Fruit fly (Drosophila melanogaster) whole organism, pupa: ENCODE data around the gene ng4.

Experiments used
- CG10348 ChIP-seq: fragments of 200-800 bp; sonication (Bioruptor generic); IDR thresholded peaks from 2 replicates; pipeline ENCODE4 v1.3.6; 2022; ENCODE audit warnings: missing biosample characterization, missing genetic modification characterization
- CG12605 ChIP-seq: fragments of 200-800 bp; sonication (Bioruptor generic); IDR thresholded peaks from 2 replicates; pipeline ENCODE4 v1.3.6; 2022; ENCODE audit warnings: missing biosample characterization, missing genetic modification characterization
- CG13204 ChIP-seq: fragments of 200-800 bp; sonication (Bioruptor generic); optimal IDR thresholded peaks from 2 replicates; lab custom pipeline; 2018; ENCODE audit warnings: missing biosample characterization, mild to moderate bottlenecking, missing genetic modification characterization, moderate library complexity
- CG14655 ChIP-seq: fragments of 200-800 bp; sonication (Bioruptor generic); optimal IDR thresholded peaks from 3 replicates; lab custom pipeline; 2017; ENCODE audit warnings: mild to moderate bottlenecking, missing biosample characterization, missing genetic modification reagents, missing genetic modification characterization
- CG15710 ChIP-seq: fragments of 200-800 bp; sonication (Bioruptor generic); optimal IDR thresholded peaks from 2 replicates; lab custom pipeline; 2018; ENCODE audit warnings: missing biosample characterization, mild to moderate bottlenecking, missing genetic modification characterization, moderate library complexity
- CG17806 ChIP-seq: fragments of 200-800 bp; sonication (Bioruptor generic); optimal IDR thresholded peaks from 2 replicates; lab custom pipeline; 2018; ENCODE audit warnings: missing biosample characterization, mild to moderate bottlenecking, missing genetic modification characterization, moderate library complexity
- CG32121 ChIP-seq: fragments of 200-800 bp; sonication (Bioruptor generic); IDR thresholded peaks from 2 replicates; pipeline ENCODE4 v1.3.6; 2022; ENCODE audit warnings: missing biosample characterization, missing genetic modification characterization
- CG34367 ChIP-seq: fragments of 200-800 bp; sonication (Bioruptor generic); optimal IDR thresholded peaks from 2 replicates; lab custom pipeline; 2018; ENCODE audit warnings: missing biosample characterization, mild to moderate bottlenecking, missing genetic modification characterization
- CG4496 ChIP-seq: fragments of 200-800 bp; sonication (Bioruptor generic); IDR thresholded peaks from 3 replicates; pipeline ENCODE4 v1.3.6; 2022; ENCODE audit warnings: missing biosample characterization, missing genetic modification characterization
- CG8159 ChIP-seq: fragments of 200-800 bp; sonication (Bioruptor generic); optimal IDR thresholded peaks from 3 replicates; lab custom pipeline; 2018; ENCODE audit warnings: missing biosample characterization, mild to moderate bottlenecking, missing genetic modification characterization, moderate library complexity
- CG8301 ChIP-seq: fragments of 200-800 bp; sonication (Bioruptor generic); optimal IDR thresholded peaks from 2 replicates; lab custom pipeline; 2018; ENCODE audit warnings: missing biosample characterization, mild to moderate bottlenecking, missing genetic modification characterization
- CG9948 ChIP-seq: fragments of 200-800 bp; sonication (Bioruptor generic); optimal IDR thresholded peaks from 2 replicates; lab custom pipeline; 2018; ENCODE audit warnings: missing biosample characterization, mild to moderate bottlenecking, missing genetic modification characterization, moderate library complexity
- D1 ChIP-seq: fragments of 200-800 bp; sonication (Bioruptor generic); optimal IDR thresholded peaks from 2 replicates; lab custom pipeline; 2018; ENCODE audit warnings: missing biosample characterization, mild to moderate bottlenecking, missing genetic modification characterization, moderate library complexity
- EcR ChIP-seq: fragments of 200-800 bp; sonication (Bioruptor generic); optimal IDR thresholded peaks from 3 replicates; lab custom pipeline; 2019; ENCODE audit warnings: missing biosample characterization, missing genetic modification characterization, mild to moderate bottlenecking, moderate library complexity, missing genetic modification reagents
- Ets98B ChIP-seq: fragments of 200-800 bp; sonication (Bioruptor generic); IDR thresholded peaks from 2 replicates; pipeline ENCODE4 v1.3.6; 2022; ENCODE audit warnings: missing biosample characterization, missing genetic modification characterization
- Pif1A ChIP-seq: fragments of 200-800 bp; sonication (Bioruptor generic); optimal IDR thresholded peaks from 3 replicates; lab custom pipeline; 2016; ENCODE audit warnings: missing biosample characterization, missing genetic modification characterization
- Pif1B ChIP-seq: fragments of 200-800 bp; sonication (Bioruptor generic); optimal IDR thresholded peaks from 3 replicates; lab custom pipeline; 2016; ENCODE audit warnings: missing biosample characterization, missing genetic modification characterization
- Snoo ChIP-seq: fragments of 200-800 bp; sonication (Bioruptor generic); optimal IDR thresholded peaks from 3 replicates; lab custom pipeline; 2017; ENCODE audit warnings: missing biosample characterization, mild to moderate bottlenecking, missing genetic modification characterization, inconsistent platforms
- fd96Ca ChIP-seq: fragments of 200-800 bp; sonication (Bioruptor generic); IDR thresholded peaks from 3 replicates; pipeline ENCODE4 v1.3.6; 2022; ENCODE audit warnings: missing biosample characterization, missing genetic modification characterization
- gl ChIP-seq: fragments of 200-800 bp; sonication (Bioruptor generic); optimal IDR thresholded peaks from 2 replicates; lab custom pipeline; 2018; ENCODE audit warnings: missing biosample characterization, mild to moderate bottlenecking, missing genetic modification characterization
- rn ChIP-seq: fragments of 200-800 bp; sonication (Bioruptor generic); IDR thresholded peaks from 2 replicates; pipeline ENCODE4 v1.3.6; 2022; ENCODE audit warnings: missing biosample characterization, missing genetic modification characterization

The ng4 gene

dm6 chrX:3265828-3266227, 21.8 kb upstream of the ng4 start:
- 0 out of 2 replicates have a peak, but pooled peaks have one; percentile 27 for TF ChIP-seq CG12605 (GFP tag; lab: Robert Waterston, UW)
- TF ChIP-seq CG15710 (tag; lab: Kevin White, UChicago), result no peak
- TF ChIP-seq, all 21 proteins: peak for 1

dm6 chrX:3260536-3260935, 16.5 kb upstream of the ng4 start:
- TF ChIP-seq fd96Ca (GFP tag; lab: Robert Waterston, UW), result no peak

dm6 chrX:3255569-3256309, 11.7 kb upstream of the ng4 start:
- TF ChIP-seq rn (GFP tag; lab: Robert Waterston, UW), result peak; percentile 89
- TF ChIP-seq Pif1A, result peak; percentile 87
- peak; percentile 94 for TF ChIP-seq CG8159 (tag; lab: Kevin White, UChicago)
- TF ChIP-seq Snoo (tag; lab: Kevin White, UChicago), result peak; percentile 80
- TF ChIP-seq fd96Ca (GFP tag; lab: Robert Waterston, UW), result peak; percentile 80
- peak; percentile 41 for TF ChIP-seq gl (tag; lab: Kevin White, UChicago)
- TF ChIP-seq CG14655 (GFP tag; lab: Kevin White, UChicago), result peak; percentile 98
- TF ChIP-seq CG10348 (GFP tag; lab: Robert Waterston, UW), result peak; percentile 88
- TF ChIP-seq Ets98B (GFP tag; lab: Robert Waterston, UW), result peak; percentile 86
- TF ChIP-seq CG13204 (GFP tag; lab: Kevin White, UChicago), result peak; percentile 53
- peak; percentile 86 for TF ChIP-seq D1 (tag; lab: Kevin White, UChicago)
- peak; percentile 74 for TF ChIP-seq CG12605 (GFP tag; lab: Robert Waterston, UW)
- TF ChIP-seq Pif1B (GFP tag; lab: Kevin White, UChicago), result peak; percentile 80
- TF ChIP-seq CG32121 (GFP tag; lab: Robert Waterston, UW), result peak; percentile 92
- peak; percentile 95 for TF ChIP-seq CG4496 (GFP tag; lab: Robert Waterston, UW)
- peak; percentile 96 for TF ChIP-seq CG8301
- peak; percentile 81 for TF ChIP-seq CG34367
- peak; percentile 94 for TF ChIP-seq CG9948 (tag; lab: Kevin White, UChicago)
- TF ChIP-seq CG15710 (tag; lab: Kevin White, UChicago), result peak; percentile 87
- no peak for TF ChIP-seq EcR
- TF ChIP-seq CG17806 (tag; lab: Kevin White, UChicago), result peak; percentile 89

dm6 chrX:3249789-3250188, 5.8 kb upstream of the ng4 start, which contains the start of gene Sgs4:
Gene Sgs4, plus strand, starts transcription at chrX:3250089.
- no peak for TF ChIP-seq CG8159 (tag; lab: Kevin White, UChicago)
- TF ChIP-seq CG8301, result no peak
- no peak for TF ChIP-seq CG4496 (GFP tag; lab: Robert Waterston, UW)
- no peak for TF ChIP-seq CG34367
- TF ChIP-seq CG12605 (GFP tag; lab: Robert Waterston, UW), result no peak
- no peak for TF ChIP-seq Pif1A
- TF ChIP-seq EcR, result no peak
- no peak for TF ChIP-seq CG15710 (tag; lab: Kevin White, UChicago)

- TF ChIP-seq D1 (tag; lab: Kevin White, UChicago) (no peak), CG15710 (tag; lab: Kevin White, UChicago) (no peak), CG9948 (tag; lab: Kevin White, UChicago) (no peak), Pif1B (GFP tag; lab: Kevin White, UChicago) (no peak), Snoo (tag; lab: Kevin White, UChicago) (no peak), CG12605 (GFP tag; lab: Robert Waterston, UW) (no peak), CG17806 (tag; lab: Kevin White, UChicago) (no peak)
Observed at dm6 chrX:3249189-3249588, 5.2 kb upstream of the ng4 start, which contains the start of gene Pig1. Gene Pig1, minus strand, starts transcription at chrX:3249289.

dm6 chrX:3241984-3242462, 2.0 kb downstream of the ng4 start, which contains the start of the genes ng3 and ng1:
Gene ng3, minus strand, starts transcription at chrX:3242084.
Gene ng1, plus strand, starts transcription at chrX:3242412.
- no peak for TF ChIP-seq CG17806 (tag; lab: Kevin White, UChicago)
- TF ChIP-seq CG34367, result no peak
- no peak for TF ChIP-seq fd96Ca (GFP tag; lab: Robert Waterston, UW)
- no peak for TF ChIP-seq EcR
- TF ChIP-seq D1 (tag; lab: Kevin White, UChicago), result no peak
- TF ChIP-seq CG8301, result no peak
- TF ChIP-seq CG9948 (tag; lab: Kevin White, UChicago), result no peak
- no peak for TF ChIP-seq CG8159 (tag; lab: Kevin White, UChicago)
- TF ChIP-seq gl (tag; lab: Kevin White, UChicago), result no peak
- no peak for TF ChIP-seq Snoo (tag; lab: Kevin White, UChicago)
- TF ChIP-seq CG32121 (GFP tag; lab: Robert Waterston, UW), result no peak
- TF ChIP-seq CG13204 (GFP tag; lab: Kevin White, UChicago), result no peak
- TF ChIP-seq CG10348 (GFP tag; lab: Robert Waterston, UW), result no peak
- TF ChIP-seq Pif1B (GFP tag; lab: Kevin White, UChicago), result no peak
- no peak for TF ChIP-seq Ets98B (GFP tag; lab: Robert Waterston, UW)
- TF ChIP-seq rn (GFP tag; lab: Robert Waterston, UW), result no peak
- no peak for TF ChIP-seq CG12605 (GFP tag; lab: Robert Waterston, UW)
- TF ChIP-seq CG4496 (GFP tag; lab: Robert Waterston, UW), result no peak
- no peak for TF ChIP-seq CG14655 (GFP tag; lab: Kevin White, UChicago)
- TF ChIP-seq, all 21 proteins: peak for 0
